Worm (Caenorhabditis elegans) whole organism, L4 larva: ENCODE measurements around the gene cit-1.2.
A peak's percentile ranks its signal among the peaks of the same experiment; 100 is the strongest.

Source experiments
- F44E2.7 ChIP-seq: fragments of 200-800 bp; sonication (Bioruptor generic); IDR thresholded peaks from 2 replicates; pipeline ENCODE4 v2.1.2; 2022; ENCODE audit warnings: missing genetic modification characterization, missing compliant biosample characterization
- ctbp-1 ChIP-seq: fragments of 200-800 bp; sonication (Bioruptor generic); IDR thresholded peaks from 2 replicates; pipeline ENCODE4 v1.3.6; 2022; ENCODE audit warnings: missing genetic modification reagents, missing genetic modification characterization, missing compliant biosample characterization
- jun-1 ChIP-seq: fragments of 150-350 bp; optimal IDR thresholded peaks from 2 replicates; lab custom pipeline; 2014; ENCODE audit warnings: missing biosample characterization, missing genetic modification reagents, missing genetic modification characterization
- lin-39 ChIP-seq: fragments of 150-350 bp; optimal IDR thresholded peaks from 2 replicates; lab custom pipeline; 2014; ENCODE audit warnings: missing biosample characterization, missing genetic modification reagents, missing genetic modification characterization
- nhr-25 ChIP-seq: sonication (generic microtip); optimal IDR thresholded peaks from 2 replicates; lab custom pipeline; 2017; ENCODE audit warnings: missing genetic modification characterization, mild to moderate bottlenecking, missing compliant biosample characterization, antibody characterized with exemption, moderate library complexity, borderline replicate concordance; ENCODE audit not compliant: insufficient read depth
- nhr-28 ChIP-seq: fragments of 150-350 bp; optimal IDR thresholded peaks from 2 replicates; lab custom pipeline; 2014; ENCODE audit warnings: missing biosample characterization, missing genetic modification characterization
- unc-39 ChIP-seq: sonication (generic microtip); optimal IDR thresholded peaks from 2 replicates; lab custom pipeline; 2017; ENCODE audit warnings: missing biosample characterization, missing genetic modification characterization
- zip-11 ChIP-seq: fragments of 200-800 bp; sonication (Bioruptor generic); IDR thresholded peaks from 2 replicates; pipeline ENCODE4 v1.3.6; 2022; ENCODE audit warnings: missing genetic modification characterization, missing compliant biosample characterization

ce11 chrIII:7978723-7979122 lies 31.8 kb upstream of the cit-1.2 start:
- TF ChIP-seq lin-39 (tag; lab: Kevin White, UChicago) = no peak
- TF ChIP-seq unc-39 (tag; lab: Kevin White, UChicago) = no peak
- no peak for TF ChIP-seq nhr-25
- TF ChIP-seq nhr-28 (tag; lab: Kevin White, UChicago) = peak; percentile 44
- no peak for TF ChIP-seq ctbp-1 (GFP tag; lab: Robert Waterston, UW)
- TF ChIP-seq zip-11 = no peak
- no peak for TF ChIP-seq F44E2.7 (GFP tag; lab: Robert Waterston, UW)
- peak; percentile 6 for TF ChIP-seq jun-1
